Fruit fly (Drosophila melanogaster): ENCODE data around the gene Ge-1.

Ge-1 gene

DNA sequence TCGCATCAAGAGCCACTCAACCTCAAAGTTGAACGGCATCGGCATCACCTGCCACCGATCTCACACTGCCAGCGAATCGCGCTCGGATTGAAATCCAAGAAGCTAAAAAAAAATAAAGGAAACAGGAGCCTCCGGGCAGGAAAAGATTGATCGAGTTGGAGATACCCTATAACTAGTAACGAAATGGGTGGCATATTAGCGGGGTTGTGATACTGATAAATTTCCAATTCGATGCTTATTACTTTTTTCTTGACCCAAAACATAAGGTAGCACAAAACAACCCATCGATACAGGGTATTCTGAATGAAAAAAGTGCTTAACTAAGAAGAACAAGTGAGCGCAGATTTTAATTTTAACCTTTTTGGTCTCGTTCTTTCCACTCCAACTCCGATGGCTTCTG is 28.4 kb downstream of the Ge-1 start (continued):
- TF ChIP-seq CG6276 (GFP tag; optimal IDR thresholded peaks at IDR 0.05) (peak; percentile 8), achi (GFP tag; optimal IDR thresholded peaks at IDR 0.05) (peak; percentile 63), Smox (GFP tag; optimal IDR thresholded peaks at IDR 0.05) (peak; percentile 76), Ets96B (tag; optimal IDR thresholded peaks at IDR 0.05) (peak; percentile 77), CG6163 (GFP tag; IDR thresholded peaks at IDR 0.05) (peak; percentile 81), CG15336 (GFP tag; IDR thresholded peaks at IDR 0.05) (no peak), Eip78C (GFP tag) (peak; percentile 85), CG11762 (GFP tag; optimal IDR thresholded peaks at IDR 0.05; ENCODE audit: insufficient read depth) (peak; percentile 17)

DNA sequence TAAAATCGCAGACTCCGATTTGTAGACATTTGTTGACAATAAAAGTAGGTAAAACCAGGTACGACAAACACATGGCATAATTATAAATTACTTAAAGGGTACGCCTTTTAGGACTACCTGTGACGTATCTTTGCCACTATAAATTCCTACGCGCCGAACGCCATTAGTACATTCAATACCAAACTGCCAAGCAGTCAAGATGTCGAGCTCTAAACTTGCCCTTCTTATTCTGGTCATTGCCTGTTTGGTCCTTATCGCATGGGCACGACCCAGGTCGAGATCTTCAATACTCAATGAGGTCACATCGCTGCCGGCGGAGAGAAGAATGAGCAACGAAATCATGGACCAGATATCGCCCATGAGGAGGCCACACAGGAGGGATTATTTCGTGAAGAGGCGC is 29.8 kb downstream of the Ge-1 start, which contains the start of gene CG14915:
CG14915 (plus strand) TSS at position 166 of the 400 bp plus-strand sequence.
- TF ChIP-seq CG11902 (GFP tag; optimal IDR thresholded peaks at IDR 0.05) (no peak), Sox14 (GFP tag; optimal IDR thresholded peaks at IDR 0.05) (no peak), Blimp-1 (GFP tag; optimal IDR thresholded peaks at IDR 0.05) (no peak), Sox102F (GFP tag; optimal IDR thresholded peaks at IDR 0.05) (no peak), CG31627 (GFP tag; optimal IDR thresholded peaks at IDR 0.05) (no peak), CG8319 (GFP tag; optimal IDR thresholded peaks at IDR 0.05) (no peak), CG6854 (GFP tag; optimal IDR thresholded peaks at IDR 0.05) (no peak), Hr39 (GFP tag; optimal IDR thresholded peaks at IDR 0.05) (no peak), CG7368 (GFP tag; optimal IDR thresholded peaks at IDR 0.05) (no peak), esn (GFP tag; optimal IDR thresholded peaks at IDR 0.05) (no peak), Smox (GFP tag; optimal IDR thresholded peaks at IDR 0.05) (no peak), fd85E (GFP tag; optimal IDR thresholded peaks at IDR 0.05) (no peak), Eip93F (GFP tag; optimal IDR thresholded peaks at IDR 0.05) (no peak), spab (GFP tag; optimal IDR thresholded peaks at IDR 0.05) (no peak), Hr4 (GFP tag; optimal IDR thresholded peaks at IDR 0.05) (no peak)

DNA sequence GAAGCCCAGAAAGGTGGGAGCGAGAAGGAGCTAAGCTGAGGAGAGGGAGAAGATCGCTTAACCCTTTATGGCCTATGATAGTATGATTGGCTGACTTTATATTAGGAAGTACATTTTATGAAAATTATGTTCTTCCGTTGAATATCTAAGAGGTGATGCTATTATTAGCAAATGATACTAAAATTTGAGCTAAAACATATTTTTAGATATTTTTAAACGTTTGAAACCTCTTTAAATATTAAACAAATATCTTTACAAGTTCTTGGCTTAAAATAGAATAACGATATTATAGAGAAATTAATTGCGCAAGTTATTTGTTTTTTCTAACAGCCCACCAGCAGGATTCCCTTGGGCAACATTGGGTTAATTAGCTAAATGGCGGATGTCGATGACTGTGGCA is 31.2 kb downstream of the Ge-1 start:
- TF ChIP-seq CG10669 (GFP tag; optimal IDR thresholded peaks at IDR 0.05) (peak; percentile 67), salr (GFP tag; optimal IDR thresholded peaks at IDR 0.05) (peak; percentile 35 to 67), pdm3 (GFP tag; optimal IDR thresholded peaks at IDR 0.05) (peak; percentile 51), Ets21C (GFP tag; optimal IDR thresholded peaks at IDR 0.05) (no peak), cyc (GFP tag; optimal IDR thresholded peaks at IDR 0.05) (no peak), ss (GFP tag; optimal IDR thresholded peaks at IDR 0.05) (peak; percentile 60 to 64), CG6163 (GFP tag; IDR thresholded peaks at IDR 0.05) (peak; percentile 28; the same call in 1 of the 3 replicates), CG32006 (GFP tag; optimal IDR thresholded peaks at IDR 0.05) (peak; percentile 64), CG10631 (GFP tag; optimal IDR thresholded peaks at IDR 0.05) (peak; percentile 69), Sox14 (GFP tag; optimal IDR thresholded peaks at IDR 0.05) (peak; percentile 66), OdsH (GFP tag; optimal IDR thresholded peaks at IDR 0.05) (peak; percentile 52), CG3919 (GFP tag; optimal IDR thresholded peaks at IDR 0.05) (peak; percentile 61), CG8319 (GFP tag; optimal IDR thresholded peaks at IDR 0.05) (no peak), Blimp-1 (GFP tag; optimal IDR thresholded peaks at IDR 0.05) (no peak), CG6792 (GFP tag; optimal IDR thresholded peaks at IDR 0.05) (peak; percentile 32), CG6276 (GFP tag; optimal IDR thresholded peaks at IDR 0.05) (peak; percentile 22), dac (GFP tag; optimal IDR thresholded peaks at IDR 0.05) (no peak), CG16779 (tag; optimal IDR thresholded peaks at IDR 0.05) (peak; percentile 3), fd59A (GFP tag; optimal IDR thresholded peaks at IDR 0.05) (peak; percentile 77), Sox102F (GFP tag; optimal IDR thresholded peaks at IDR 0.05) (no peak), CG9139 (GFP tag; optimal IDR thresholded peaks at IDR 0.05) (no peak), CG31627 (GFP tag; optimal IDR thresholded peaks at IDR 0.05) (peak; percentile 31), Gug (GFP tag; IDR thresholded peaks at IDR 0.05) (no peak), CG34406 (GFP tag; optimal IDR thresholded peaks at IDR 0.05) (peak; percentile 12), Eip75B (GFP tag; optimal IDR thresholded peaks at IDR 0.05) (peak; percentile 49), Lpt (GFP tag; optimal IDR thresholded peaks at IDR 0.05) (peak; percentile 38), achi (GFP tag; optimal IDR thresholded peaks at IDR 0.05) (peak; percentile 66), Smox (GFP tag; optimal IDR thresholded peaks at IDR 0.05) (peak; percentile 42), CG11762 (GFP tag; optimal IDR thresholded peaks at IDR 0.05; ENCODE audit: insufficient read depth) (peak; percentile 42), CG6808 (GFP tag; optimal IDR thresholded peaks at IDR 0.05) (peak; percentile 85), Met (GFP tag; optimal IDR thresholded peaks at IDR 0.05) (peak; percentile 40), lz (GFP tag; optimal IDR thresholded peaks at IDR 0.05) (peak; percentile 9), spab (GFP tag; optimal IDR thresholded peaks at IDR 0.05) (peak; percentile 76), Hr4 (GFP tag; optimal IDR thresholded peaks at IDR 0.05) (no peak), net (GFP tag; optimal IDR thresholded peaks at IDR 0.05) (peak; percentile 14), topi (GFP tag; optimal IDR thresholded peaks at IDR 0.05) (peak; percentile 37), Eip78C (GFP tag) (peak; percentile 91)

Data from whole organism, prepupa.